Worm (Caenorhabditis elegans): ENCODE results near the gene sumv-1.

sumv-1 gene

ce11 chrIII:5254108-5254507, at the start of gene sumv-1, which contains the start of gene gop-1:
Gene sumv-1 (minus strand): TSS chrIII:5254187.
Gene gop-1 (plus strand): TSS chrIII:5254438.
- TF ChIP-seq drap-1 (GFP tag; optimal IDR thresholded peaks at IDR 0.05) (no peak), ces-1 (GFP tag; optimal IDR thresholded peaks at IDR 0.05) (peak; percentile 36)

ce11 chrIII:5301786-5302268, 47.8 kb upstream of the sumv-1 start, which contains the start of the genes T15B12.2 and F52C9.5:
Gene T15B12.2 (minus strand): TSS chrIII:5301886.
Gene F52C9.5 (plus strand): TSS chrIII:5302218.
- TF ChIP-seq lsy-2 (tag; optimal IDR thresholded peaks at IDR 0.05) (no peak), nhr-76 (tag; optimal IDR thresholded peaks at IDR 0.05) (no peak), ces-1 (GFP tag; optimal IDR thresholded peaks at IDR 0.05) (no peak), ceh-43 (GFP tag; optimal IDR thresholded peaks at IDR 0.05) (no peak), pha-4 (tag; optimal IDR thresholded peaks at IDR 0.05) (no peak), nhr-2 (tag; optimal IDR thresholded peaks at IDR 0.05) (no peak), snpc-4 (tag; optimal IDR thresholded peaks at IDR 0.05) (no peak), flh-1 (GFP tag; optimal IDR thresholded peaks at IDR 0.05) (no peak), cnd-1 (tag; optimal IDR thresholded peaks at IDR 0.05) (no peak), unc-39 (tag; optimal IDR thresholded peaks at IDR 0.05) (no peak), mep-1 (tag; optimal IDR thresholded peaks at IDR 0.05) (no peak), sptf-1 (tag; optimal IDR thresholded peaks at IDR 0.05) (no peak), mls-2 (tag; optimal IDR thresholded peaks at IDR 0.05) (no peak), sem-2 (GFP tag; optimal IDR thresholded peaks at IDR 0.05) (no peak), tbx-8 (GFP tag; optimal IDR thresholded peaks at IDR 0.05) (no peak)

DNA sequence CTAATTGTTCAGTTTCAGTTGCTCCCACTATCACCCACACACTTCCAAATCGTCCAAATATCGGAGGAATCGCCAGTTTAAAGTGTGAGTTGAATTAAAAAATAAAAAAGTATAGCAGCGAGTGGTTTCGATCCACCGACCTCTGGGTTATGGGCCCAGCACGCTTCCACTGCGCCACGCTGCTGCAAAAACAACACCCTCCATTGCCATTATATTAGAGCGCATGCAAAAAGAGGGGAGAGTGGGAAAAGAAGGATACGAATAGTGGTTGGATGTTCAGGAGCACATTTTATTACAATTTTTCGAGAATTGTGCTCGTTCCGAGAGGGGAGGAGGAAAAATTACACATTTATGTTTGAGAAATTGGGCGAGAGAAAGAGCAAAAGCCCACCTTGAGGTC, 40.9 kb upstream of the sumv-1 start:
- TF ChIP-seq M03D4.4 (tag; optimal IDR thresholded peaks at IDR 0.05) = peak; percentile 93
- peak; percentile 92 for TF ChIP-seq ceh-83 (GFP tag; optimal IDR thresholded peaks at IDR 0.05)
- peak; percentile 83 for TF ChIP-seq sem-2 (GFP tag; optimal IDR thresholded peaks at IDR 0.05)
- TF ChIP-seq nhr-237 (tag; optimal IDR thresholded peaks at IDR 0.05) = peak; percentile 4
- TF ChIP-seq ceh-39 (tag; optimal IDR thresholded peaks at IDR 0.05) = no peak
- no peak for TF ChIP-seq ces-1 (GFP tag; optimal IDR thresholded peaks at IDR 0.05)
- TF ChIP-seq blmp-1 (tag; optimal IDR thresholded peaks at IDR 0.05) = no peak
- no peak for TF ChIP-seq lin-13 (tag; optimal IDR thresholded peaks at IDR 0.05)
- no peak for TF ChIP-seq snpc-4 (tag; optimal IDR thresholded peaks at IDR 0.05)
- TF ChIP-seq hlh-1 (tag; optimal IDR thresholded peaks at IDR 0.05) = peak; percentile 67
- peak; percentile 95 for TF ChIP-seq mls-2 (tag; optimal IDR thresholded peaks at IDR 0.05)
- TF ChIP-seq cnd-1 (tag; optimal IDR thresholded peaks at IDR 0.05) = peak; percentile 90
- peak; percentile 51 for TF ChIP-seq nhr-76 (tag; optimal IDR thresholded peaks at IDR 0.05)
- peak; percentile 38 for TF ChIP-seq pha-4 (tag; optimal IDR thresholded peaks at IDR 0.05)
- peak; percentile 27 for TF ChIP-seq nhr-28 (tag; optimal IDR thresholded peaks at IDR 0.05)
- peak; percentile 10 for TF ChIP-seq lsy-2 (tag; optimal IDR thresholded peaks at IDR 0.05)
- TF ChIP-seq sptf-1 (tag; optimal IDR thresholded peaks at IDR 0.05) = peak; percentile 95
- peak; percentile 77 for TF ChIP-seq lin-32 (GFP tag; optimal IDR thresholded peaks at IDR 0.05)
- TF ChIP-seq drap-1 (GFP tag; optimal IDR thresholded peaks at IDR 0.05) = peak; percentile 91
- TF ChIP-seq unc-39 (tag; optimal IDR thresholded peaks at IDR 0.05) = peak; percentile 7
- TF ChIP-seq zip-8 (tag; optimal IDR thresholded peaks at IDR 0.05) = no peak
- TF ChIP-seq nhr-12 (tag; optimal IDR thresholded peaks at IDR 0.05) = no peak
- no peak for TF ChIP-seq elt-3 (tag; optimal IDR thresholded peaks at IDR 0.05)
- TF ChIP-seq nhr-2 (tag; optimal IDR thresholded peaks at IDR 0.05) = no peak
- peak; percentile 28 for TF ChIP-seq ztf-11 (tag; optimal IDR thresholded peaks at IDR 0.05)
- TF ChIP-seq unc-62 (GFP tag; optimal IDR thresholded peaks at IDR 0.05) = peak; percentile 65
- peak; percentile 86 for TF ChIP-seq flh-1 (GFP tag; optimal IDR thresholded peaks at IDR 0.05)
- peak; percentile 35 for TF ChIP-seq mep-1 (tag; optimal IDR thresholded peaks at IDR 0.05)
- TF ChIP-seq tbx-8 (GFP tag; optimal IDR thresholded peaks at IDR 0.05) = peak; percentile 80
- peak; percentile 88 for TF ChIP-seq ceh-43 (GFP tag; optimal IDR thresholded peaks at IDR 0.05)
- no peak for TF ChIP-seq elt-1 (tag; optimal IDR thresholded peaks at IDR 0.05; ENCODE audit: borderline replicate concordance, insufficient read depth)
- peak; percentile 80 for TF ChIP-seq bed-3 (GFP tag; optimal IDR thresholded peaks at IDR 0.05)
- peak; percentile 79 for TF ChIP-seq ham-2 (GFP tag; optimal IDR thresholded peaks at IDR 0.05)
- TF ChIP-seq mab-5 (tag; optimal IDR thresholded peaks at IDR 0.05) = no peak
- peak; percentile 89 for TF ChIP-seq unc-120 (tag; optimal IDR thresholded peaks at IDR 0.05; ENCODE audit: poor library complexity, severe bottlenecking)

DNA sequence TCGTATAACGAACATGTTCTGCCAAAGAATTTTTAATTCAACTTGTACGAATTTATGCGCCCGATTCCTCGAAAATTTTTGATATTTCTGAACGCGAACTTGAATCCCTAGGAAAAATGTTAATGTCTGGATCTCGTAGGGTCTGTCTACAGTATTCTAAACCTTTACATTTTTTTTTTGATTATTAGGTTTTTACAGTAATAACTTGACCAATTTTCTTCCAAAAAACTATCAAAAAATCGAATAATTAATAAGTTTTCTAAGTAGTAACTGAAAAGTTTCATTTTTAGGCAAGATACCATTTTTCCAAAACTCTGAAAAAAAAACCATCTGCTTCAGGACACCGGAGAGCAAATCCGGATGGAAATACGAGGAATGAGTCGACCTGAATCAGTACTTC, 40.3 kb upstream of the sumv-1 start:
- TF ChIP-seq bed-3 (GFP tag; optimal IDR thresholded peaks at IDR 0.05) = no peak
- no peak for TF ChIP-seq zip-8 (tag; optimal IDR thresholded peaks at IDR 0.05)
- TF ChIP-seq nhr-237 (tag; optimal IDR thresholded peaks at IDR 0.05) = no peak
- no peak for TF ChIP-seq pha-4 (tag; optimal IDR thresholded peaks at IDR 0.05)
- TF ChIP-seq lin-13 (tag; optimal IDR thresholded peaks at IDR 0.05) = no peak
- no peak for TF ChIP-seq unc-62 (GFP tag; optimal IDR thresholded peaks at IDR 0.05)
- no peak for TF ChIP-seq lsy-2 (tag; optimal IDR thresholded peaks at IDR 0.05)
- no peak for TF ChIP-seq ceh-39 (tag; optimal IDR thresholded peaks at IDR 0.05)
- TF ChIP-seq drap-1 (GFP tag; optimal IDR thresholded peaks at IDR 0.05) = no peak
- no peak for TF ChIP-seq flh-1 (GFP tag; optimal IDR thresholded peaks at IDR 0.05)
- no peak for TF ChIP-seq ceh-43 (GFP tag; optimal IDR thresholded peaks at IDR 0.05)
- no peak for TF ChIP-seq sptf-1 (tag; optimal IDR thresholded peaks at IDR 0.05)
- no peak for TF ChIP-seq nhr-12 (tag; optimal IDR thresholded peaks at IDR 0.05)
- TF ChIP-seq cnd-1 (tag; optimal IDR thresholded peaks at IDR 0.05) = no peak
- TF ChIP-seq hlh-1 (tag; optimal IDR thresholded peaks at IDR 0.05) = no peak

All from whole organism, mixed stage, embryonic.